Worm (Caenorhabditis elegans) whole organism, late embryonic: Measurements from ENCODE around the gene C07A4.2.

Experiments
- C08G9.2 ChIP-seq: sonication (generic microtip); optimal IDR thresholded peaks from 2 replicates; lab custom pipeline; 2016; ENCODE audit warnings: mild to moderate bottlenecking, missing genetic modification characterization, moderate library complexity, missing compliant biosample characterization
- C38D4.7 ChIP-seq: fragments of 200-800 bp; sonication (Bioruptor generic); optimal IDR thresholded peaks from 2 replicates; lab custom pipeline; 2018; ENCODE audit warnings: mild to moderate bottlenecking, missing genetic modification characterization, moderate library complexity, missing compliant biosample characterization
- F13H6.1 ChIP-seq: sonication (generic microtip); optimal IDR thresholded peaks from 2 replicates; lab custom pipeline; 2016; ENCODE audit warnings: missing genetic modification characterization, missing compliant biosample characterization
- K02D7.2 ChIP-seq: sonication (generic microtip); optimal IDR thresholded peaks from 2 replicates; lab custom pipeline; 2017; ENCODE audit warnings: mild to moderate bottlenecking, missing genetic modification characterization, missing compliant biosample characterization
- K09A11.1 ChIP-seq: sonication (generic microtip); optimal IDR thresholded peaks from 2 replicates; lab custom pipeline; 2017; ENCODE audit warnings: antibody characterized with exemption, mild to moderate bottlenecking, missing genetic modification characterization, missing compliant biosample characterization; ENCODE audit not compliant: insufficient read depth
- T23F11.4 ChIP-seq: fragments of 200-800 bp; sonication (Bioruptor generic); optimal IDR thresholded peaks from 2 replicates; lab custom pipeline; 2018; ENCODE audit warnings: mild to moderate bottlenecking, missing genetic modification characterization, missing compliant biosample characterization
- Y22D7AL.16 ChIP-seq: sonication (generic microtip); optimal IDR thresholded peaks from 2 replicates; lab custom pipeline; 2016; ENCODE audit warnings: missing genetic modification characterization, missing compliant biosample characterization
- ceh-14 ChIP-seq: sonication (generic microtip); optimal IDR thresholded peaks from 2 replicates; lab custom pipeline; 2016; ENCODE audit warnings: missing genotype, missing genetic modification characterization, missing compliant biosample characterization
- ceh-18 ChIP-seq: sonication (generic microtip); optimal IDR thresholded peaks from 2 replicates; lab custom pipeline; 2016; ENCODE audit warnings: missing genetic modification characterization, missing compliant biosample characterization
- ceh-19 ChIP-seq: fragments of 200-800 bp; sonication (Bioruptor generic); optimal IDR thresholded peaks from 2 replicates; lab custom pipeline; 2018; ENCODE audit warnings: mild to moderate bottlenecking, missing genetic modification characterization, missing compliant biosample characterization
- ceh-2 ChIP-seq: sonication (generic microtip); optimal IDR thresholded peaks from 2 replicates; lab custom pipeline; 2016; ENCODE audit warnings: missing genotype, missing genetic modification characterization, missing compliant biosample characterization
- ceh-22 ChIP-seq: sonication (generic microtip); optimal IDR thresholded peaks from 2 replicates; lab custom pipeline; 2017; ENCODE audit warnings: missing biosample characterization, missing genetic modification characterization
- ceh-24 ChIP-seq: sonication (generic microtip); optimal IDR thresholded peaks from 2 replicates; lab custom pipeline; 2016; ENCODE audit warnings: mild to moderate bottlenecking, missing genetic modification characterization, missing compliant biosample characterization
- ceh-30 ChIP-seq: fragments of 150-350 bp; optimal IDR thresholded peaks from 2 replicates; lab custom pipeline; 2014; ENCODE audit warnings: missing biosample characterization, missing genetic modification characterization
- ceh-31 ChIP-seq: sonication (generic microtip); optimal IDR thresholded peaks from 2 replicates; lab custom pipeline; 2016; ENCODE audit warnings: missing genetic modification characterization, missing compliant biosample characterization
- ceh-48 ChIP-seq: sonication (generic microtip); optimal IDR thresholded peaks from 2 replicates; lab custom pipeline; 2016; ENCODE audit warnings: missing genetic modification characterization, inconsistent platforms, missing compliant biosample characterization
- ceh-6 ChIP-seq: fragments of 200-800 bp; sonication (Bioruptor generic); optimal IDR thresholded peaks from 2 replicates; lab custom pipeline; 2018; ENCODE audit warnings: mild to moderate bottlenecking, missing genetic modification characterization, missing compliant biosample characterization
- che-1 ChIP-seq: sonication (generic microtip); optimal IDR thresholded peaks from 2 replicates; lab custom pipeline; 2016; ENCODE audit warnings: mild to moderate bottlenecking, missing genetic modification characterization, missing compliant biosample characterization
- dmd-4 ChIP-seq: sonication (generic microtip); optimal IDR thresholded peaks from 2 replicates; lab custom pipeline; 2016; ENCODE audit warnings: borderline replicate concordance, missing genetic modification characterization, missing compliant biosample characterization
- dve-1 ChIP-seq: sonication (generic microtip); optimal IDR thresholded peaks from 2 replicates; lab custom pipeline; 2017; ENCODE audit warnings: antibody characterized with exemption, mild to moderate bottlenecking, missing genetic modification characterization, missing compliant biosample characterization
- elt-2 ChIP-seq: sonication (generic microtip); optimal IDR thresholded peaks from 2 replicates; lab custom pipeline; 2016; ENCODE audit warnings: missing genetic modification reagents, missing genetic modification characterization, missing compliant biosample characterization
- elt-4 ChIP-seq: sonication (generic microtip); optimal IDR thresholded peaks from 2 replicates; lab custom pipeline; 2016; ENCODE audit warnings: missing genetic modification characterization, missing compliant biosample characterization
- ets-4 ChIP-seq: sonication (generic microtip); optimal IDR thresholded peaks from 2 replicates; lab custom pipeline; 2016; ENCODE audit warnings: missing genetic modification characterization, missing compliant biosample characterization
- eyg-1 ChIP-seq: sonication (generic microtip); optimal IDR thresholded peaks from 2 replicates; lab custom pipeline; 2016; ENCODE audit warnings: missing genotype, missing genetic modification characterization, missing compliant biosample characterization
- fax-1 ChIP-seq: sonication (generic microtip); optimal IDR thresholded peaks from 2 replicates; lab custom pipeline; 2016; ENCODE audit warnings: missing genotype, missing genetic modification characterization, missing compliant biosample characterization
- fkh-6 ChIP-seq: sonication (generic microtip); optimal IDR thresholded peaks from 2 replicates; lab custom pipeline; 2016; ENCODE audit warnings: missing genetic modification characterization, missing compliant biosample characterization
- gmeb-2 ChIP-seq: sonication (generic microtip); optimal IDR thresholded peaks from 2 replicates; lab custom pipeline; 2016; ENCODE audit warnings: missing genetic modification characterization, inconsistent platforms, missing compliant biosample characterization
- hlh-30 ChIP-seq: sonication (generic microtip); optimal IDR thresholded peaks from 2 replicates; lab custom pipeline; 2017; ENCODE audit warnings: antibody characterized with exemption, missing genetic modification characterization, missing compliant biosample characterization; ENCODE audit not compliant: insufficient read depth
- hlh-6 ChIP-seq: sonication (generic microtip); optimal IDR thresholded peaks from 2 replicates; lab custom pipeline; 2016; ENCODE audit warnings: missing genotype, missing genetic modification characterization, missing compliant biosample characterization
- hlh-8 ChIP-seq: sonication (generic microtip); optimal IDR thresholded peaks from 2 replicates; lab custom pipeline; 2016; ENCODE audit warnings: missing genotype, missing genetic modification characterization, missing compliant biosample characterization
- lim-6 ChIP-seq: sonication (generic microtip); optimal IDR thresholded peaks from 2 replicates; lab custom pipeline; 2016; ENCODE audit warnings: missing genetic modification characterization, missing compliant biosample characterization
- madf-2 ChIP-seq: sonication (generic microtip); optimal IDR thresholded peaks from 2 replicates; lab custom pipeline; 2017; ENCODE audit warnings: missing genetic modification characterization, missing compliant biosample characterization
- mec-3 ChIP-seq: sonication (generic microtip); optimal IDR thresholded peaks from 2 replicates; lab custom pipeline; 2016; ENCODE audit warnings: borderline replicate concordance, missing genetic modification characterization, missing compliant biosample characterization
- nfya-1 ChIP-seq: sonication (generic microtip); optimal IDR thresholded peaks from 2 replicates; lab custom pipeline; 2017; ENCODE audit warnings: missing genetic modification characterization, mild to moderate bottlenecking, missing compliant biosample characterization, antibody characterized with exemption, moderate library complexity
- nhr-11 ChIP-seq: fragments of 150-350 bp; optimal IDR thresholded peaks from 2 replicates; lab custom pipeline; 2014; ENCODE audit warnings: missing biosample characterization, missing genetic modification characterization
- nhr-232 ChIP-seq: sonication (generic microtip); optimal IDR thresholded peaks from 2 replicates; lab custom pipeline; 2016; ENCODE audit warnings: missing genetic modification characterization, missing compliant biosample characterization
- npax-4 ChIP-seq: sonication (generic microtip); optimal IDR thresholded peaks from 2 replicates; lab custom pipeline; 2016; ENCODE audit warnings: missing genetic modification characterization, missing compliant biosample characterization
- pag-3 ChIP-seq: sonication (generic microtip); optimal IDR thresholded peaks from 2 replicates; lab custom pipeline; 2016; ENCODE audit warnings: missing compliant biosample characterization, missing genetic modification characterization, borderline replicate concordance
- pat-9 ChIP-seq: fragments of 200-800 bp; sonication (Bioruptor generic); optimal IDR thresholded peaks from 2 replicates; lab custom pipeline; 2018; ENCODE audit warnings: mild to moderate bottlenecking, missing genetic modification characterization, moderate library complexity, missing compliant biosample characterization
- pha-2 ChIP-seq: sonication (generic microtip); optimal IDR thresholded peaks from 2 replicates; lab custom pipeline; 2017; ENCODE audit warnings: mild to moderate bottlenecking, missing genetic modification characterization, missing compliant biosample characterization
- pha-4 ChIP-seq: fragments of 150-350 bp; optimal IDR thresholded peaks from 2 replicates; lab custom pipeline; 2018; ENCODE audit warnings: missing biosample characterization, missing genetic modification reagents, missing genetic modification characterization
- pqm-1 ChIP-seq: sonication (generic microtip); optimal IDR thresholded peaks from 2 replicates; lab custom pipeline; 2016; ENCODE audit warnings: missing genetic modification characterization, missing compliant biosample characterization
- pros-1 ChIP-seq: fragments of 150-350 bp; optimal IDR thresholded peaks from 2 replicates; lab custom pipeline; 2014; ENCODE audit warnings: missing biosample characterization, missing genetic modification reagents, missing genetic modification characterization
- ref-2 ChIP-seq: sonication (generic microtip); optimal IDR thresholded peaks from 2 replicates; lab custom pipeline; 2016; ENCODE audit warnings: missing genetic modification characterization, missing compliant biosample characterization
- rnt-1 ChIP-seq: sonication (generic microtip); optimal IDR thresholded peaks from 2 replicates; lab custom pipeline; 2016; ENCODE audit warnings: missing genetic modification characterization, missing compliant biosample characterization
- sox-2 ChIP-seq: fragments of 200-800 bp; sonication (Bioruptor generic); IDR thresholded peaks from 2 replicates; pipeline ENCODE4 v1.3.6; 2022; ENCODE audit warnings: missing genetic modification reagents, missing genetic modification characterization, missing compliant biosample characterization
- syd-9 ChIP-seq: sonication (generic microtip); optimal IDR thresholded peaks from 2 replicates; lab custom pipeline; 2016; ENCODE audit warnings: mild to moderate bottlenecking, missing genetic modification characterization, moderate library complexity, missing compliant biosample characterization
- tbx-2 ChIP-seq: sonication (generic microtip); optimal IDR thresholded peaks from 2 replicates; lab custom pipeline; 2016; ENCODE audit warnings: missing genetic modification characterization, missing compliant biosample characterization
- ttx-3 ChIP-seq: sonication (generic microtip); optimal IDR thresholded peaks from 2 replicates; lab custom pipeline; 2016; ENCODE audit warnings: missing genetic modification reagents, missing genetic modification characterization, missing compliant biosample characterization
- unc-42 ChIP-seq: sonication (generic microtip); optimal IDR thresholded peaks from 2 replicates; lab custom pipeline; 2016; ENCODE audit warnings: missing genotype, missing genetic modification characterization, missing compliant biosample characterization
- unc-55 ChIP-seq: sonication (generic microtip); optimal IDR thresholded peaks from 2 replicates; lab custom pipeline; 2017; ENCODE audit warnings: missing biosample characterization, missing genetic modification reagents, missing genetic modification characterization
- unc-86 ChIP-seq: sonication (generic microtip); optimal IDR thresholded peaks from 2 replicates; lab custom pipeline; 2016; ENCODE audit warnings: missing genetic modification characterization, missing compliant biosample characterization
- zip-5 ChIP-seq: sonication (generic microtip); optimal IDR thresholded peaks from 2 replicates; lab custom pipeline; 2016; ENCODE audit warnings: missing genetic modification characterization, missing compliant biosample characterization
- ztf-16 ChIP-seq: sonication (generic microtip); optimal IDR thresholded peaks from 2 replicates; lab custom pipeline; 2017; ENCODE audit warnings: missing genetic modification characterization, missing compliant biosample characterization

The C07A4.2 gene

ce11 chrX:10188493-10188895 is 16.5 kb downstream of the C07A4.2 start:
- no peak for TF ChIP-seq sox-2 (GFP tag; lab: Robert Waterston, UW)
- no peak for TF ChIP-seq npax-4 (tag; lab: Kevin White, UChicago)
- no peak for TF ChIP-seq che-1
- TF ChIP-seq ceh-24 (tag; lab: Kevin White, UChicago), result no peak
- peak; percentile 48 for TF ChIP-seq Y22D7AL.16 (tag; lab: Kevin White, UChicago)
- TF ChIP-seq syd-9 (tag; lab: Kevin White, UChicago), result peak; percentile 74
- peak; percentile 22 for TF ChIP-seq ceh-6 (GFP tag; lab: Kevin White, UChicago)
- TF ChIP-seq K02D7.2, result peak; percentile 16
- peak; percentile 92 for TF ChIP-seq tbx-2 (tag; lab: Kevin White, UChicago)
- peak; percentile 75 for TF ChIP-seq nfya-1
- no peak for TF ChIP-seq dve-1 (tag; lab: Kevin White, UChicago)
- TF ChIP-seq nhr-11 (tag; lab: Kevin White, UChicago), result no peak
- peak; percentile 77 for TF ChIP-seq pha-2 (tag; lab: Kevin White, UChicago)
- no peak for TF ChIP-seq pha-4 (tag; lab: Kevin White, UChicago)
- no peak for TF ChIP-seq pat-9 (tag; lab: Kevin White, UChicago)
- peak; percentile 10 for TF ChIP-seq gmeb-2 (tag; lab: Kevin White, UChicago)
- TF ChIP-seq hlh-6, result peak; percentile 91
- no peak for TF ChIP-seq lim-6 (tag; lab: Kevin White, UChicago)
- peak; percentile 71 for TF ChIP-seq unc-42 (tag; lab: Kevin White, UChicago)
- peak; percentile 79 for TF ChIP-seq elt-2
- no peak for TF ChIP-seq zip-5 (tag; lab: Kevin White, UChicago)
- peak; percentile 85 for TF ChIP-seq ceh-18
- peak; percentile 70 for TF ChIP-seq F13H6.1
- TF ChIP-seq fkh-6 (tag; lab: Kevin White, UChicago), result peak; percentile 35
- TF ChIP-seq ztf-16, result peak; percentile 9
- peak; percentile 42 for TF ChIP-seq pros-1
- TF ChIP-seq ceh-14 (tag; lab: Kevin White, UChicago), result peak; percentile 61
- TF ChIP-seq ceh-48 (tag; lab: Kevin White, UChicago), result peak; percentile 2
- peak; percentile 73 for TF ChIP-seq ref-2 (tag; lab: Kevin White, UChicago)
- TF ChIP-seq ceh-30 (tag; lab: Kevin White, UChicago), result peak; percentile 52
- TF ChIP-seq ttx-3 (tag; lab: Kevin White, UChicago), result no peak
- TF ChIP-seq unc-55, result peak; percentile 41
- peak; percentile 40 for TF ChIP-seq C08G9.2 (tag; lab: Kevin White, UChicago)
- peak; percentile 56 for TF ChIP-seq hlh-8 (tag; lab: Kevin White, UChicago)
- peak; percentile 3 for TF ChIP-seq pag-3 (tag; lab: Kevin White, UChicago)
- peak; percentile 66 for TF ChIP-seq dmd-4 (tag; lab: Kevin White, UChicago)
- TF ChIP-seq nhr-232 (tag; lab: Kevin White, UChicago), result peak; percentile 20
- no peak for TF ChIP-seq eyg-1 (tag; lab: Kevin White, UChicago)
- TF ChIP-seq unc-86 (tag; lab: Kevin White, UChicago), result peak; percentile 32
- TF ChIP-seq K09A11.1 (tag; lab: Kevin White, UChicago), result no peak
- no peak for TF ChIP-seq C38D4.7 (GFP tag; lab: Kevin White, UChicago)
- peak; percentile 52 for TF ChIP-seq mec-3
- TF ChIP-seq T23F11.4, result peak; percentile 14
- peak; percentile 72 for TF ChIP-seq rnt-1
- no peak for TF ChIP-seq ceh-19 (GFP tag; lab: Kevin White, UChicago)
- no peak for TF ChIP-seq ceh-22
- peak; percentile 65 for TF ChIP-seq fax-1 (tag; lab: Kevin White, UChicago)
- TF ChIP-seq ets-4, result peak; percentile 26
- TF ChIP-seq ceh-31, result peak; percentile 77
- TF ChIP-seq pqm-1 (tag; lab: Kevin White, UChicago), result peak; percentile 44
- peak; percentile 68 for TF ChIP-seq hlh-30
- TF ChIP-seq elt-4 (tag; lab: Kevin White, UChicago), result no peak
- TF ChIP-seq madf-2, result peak; percentile 98
- TF ChIP-seq ceh-2, result peak; percentile 57
